Fruit fly (Drosophila melanogaster) S2 (cell line): ENCODE data around the gene CG15286.

Source experiments
- CG8478 ChIP-seq: fragments of >200 bp; optimal IDR thresholded peaks from 2 replicates; lab custom pipeline; 2018
- CTCF ChIP-seq, 2 experiments: fragments of >200 bp; optimal IDR thresholded peaks; 2 replicates each; lab custom pipeline; 2018

The CG15286 gene

dm6 chr2L:14348602-14349001, 10.6 kb downstream of the CG15286 start, which contains the start of gene mTTF:
mTTF (minus strand) TSS chr2L:14348790.
- TF ChIP-seq CTCF (optimal IDR thresholded peaks at IDR 0.05; lab: Kevin White, UChicago): no peak
- no peak for TF ChIP-seq CG8478 (lab: Kevin White, UChicago)

dm6 chr2L:14350587-14350986, 12.5 kb downstream of the CG15286 start:
- TF ChIP-seq CG8478 (lab: Kevin White, UChicago): no peak
- no peak for TF ChIP-seq CTCF (optimal IDR thresholded peaks at IDR 0.05; lab: Kevin White, UChicago)

- TF ChIP-seq CG8478 (lab: Kevin White, UChicago): no peak
- TF ChIP-seq CTCF (optimal IDR thresholded peaks at IDR 0.05; lab: Kevin White, UChicago): no peak
Measured at dm6 chr2L:14351441-14352127, 13.5 kb downstream of the CG15286 start, which contains the start of gene CG43052. CG43052 (plus strand) TSS chr2L:14352077.

- TF ChIP-seq CTCF (optimal IDR thresholded peaks at IDR 0.05; lab: Kevin White, UChicago) (peak; percentile 85 to 90), CG8478 (lab: Kevin White, UChicago) (no peak)
Measured at dm6 chr2L:14355033-14355851, 17.2 kb downstream of the CG15286 start, which contains the start of gene Rab14. Rab14 (plus strand) TSS chr2L:14355145.

- no peak for TF ChIP-seq CG8478 (lab: Kevin White, UChicago)
- no peak for TF ChIP-seq CTCF (optimal IDR thresholded peaks at IDR 0.05; lab: Kevin White, UChicago)
Measured at dm6 chr2L:14355852-14356174, 17.8 kb downstream of the CG15286 start.

dm6 chr2L:14356279-14356678, 18.2 kb downstream of the CG15286 start:
- TF ChIP-seq CG8478 (lab: Kevin White, UChicago): no peak
- no peak for TF ChIP-seq CTCF (optimal IDR thresholded peaks at IDR 0.05; lab: Kevin White, UChicago)

dm6 chr2L:14356793-14357372, 18.8 kb downstream of the CG15286 start:
- TF ChIP-seq CG8478 (lab: Kevin White, UChicago) (no peak), CTCF (optimal IDR thresholded peaks at IDR 0.05; lab: Kevin White, UChicago) (no peak)

- TF ChIP-seq CTCF (optimal IDR thresholded peaks at IDR 0.05; lab: Kevin White, UChicago) (peak; percentile 4 to 33), CG8478 (lab: Kevin White, UChicago) (no peak)
Measured at dm6 chr2L:14358780-14359462, 20.9 kb downstream of the CG15286 start, which contains the start of gene Pgant35A. Pgant35A (plus strand) TSS chr2L:14359252.

- TF ChIP-seq CG8478 (lab: Kevin White, UChicago): no peak
- TF ChIP-seq CTCF (optimal IDR thresholded peaks at IDR 0.05; lab: Kevin White, UChicago): no peak
Measured at dm6 chr2L:14361281-14361680, 23.2 kb downstream of the CG15286 start.

dm6 chr2L:14361736-14362180, 23.7 kb downstream of the CG15286 start, which contains the start of gene spel1:
spel1 (plus strand) TSS chr2L:14362069.
- TF ChIP-seq CG8478 (lab: Kevin White, UChicago): no peak
- no peak for TF ChIP-seq CTCF (optimal IDR thresholded peaks at IDR 0.05; lab: Kevin White, UChicago)

- TF ChIP-seq CTCF (optimal IDR thresholded peaks at IDR 0.05; lab: Kevin White, UChicago): no peak
- TF ChIP-seq CG8478 (lab: Kevin White, UChicago): no peak
Measured at dm6 chr2L:14366590-14367273, 28.7 kb downstream of the CG15286 start.

- TF ChIP-seq CG8478 (lab: Kevin White, UChicago) (no peak), CTCF (optimal IDR thresholded peaks at IDR 0.05; lab: Kevin White, UChicago) (no peak)
Measured at dm6 chr2L:14367274-14367669, 29.2 kb downstream of the CG15286 start.

dm6 chr2L:14368833-14369232, 30.8 kb downstream of the CG15286 start:
- no peak for TF ChIP-seq CTCF (optimal IDR thresholded peaks at IDR 0.05; lab: Kevin White, UChicago)
- TF ChIP-seq CG8478 (lab: Kevin White, UChicago): no peak
